Worm (Caenorhabditis elegans) whole organism, late embryonic: Measurements from ENCODE around the gene srh-119.

Experiments used
- C38D4.7 ChIP-seq: fragments of 200-800 bp; sonication (Bioruptor generic); optimal IDR thresholded peaks from 2 replicates; lab custom pipeline; 2018; ENCODE audit warnings: mild to moderate bottlenecking, missing genetic modification characterization, moderate library complexity, missing compliant biosample characterization
- K02D7.2 ChIP-seq: sonication (generic microtip); optimal IDR thresholded peaks from 2 replicates; lab custom pipeline; 2017; ENCODE audit warnings: mild to moderate bottlenecking, missing genetic modification characterization, missing compliant biosample characterization
- K09A11.1 ChIP-seq: sonication (generic microtip); optimal IDR thresholded peaks from 2 replicates; lab custom pipeline; 2017; ENCODE audit warnings: antibody characterized with exemption, mild to moderate bottlenecking, missing genetic modification characterization, missing compliant biosample characterization; ENCODE audit not compliant: insufficient read depth
- ceh-14 ChIP-seq: sonication (generic microtip); optimal IDR thresholded peaks from 2 replicates; lab custom pipeline; 2016; ENCODE audit warnings: missing genotype, missing genetic modification characterization, missing compliant biosample characterization
- ceh-18 ChIP-seq: sonication (generic microtip); optimal IDR thresholded peaks from 2 replicates; lab custom pipeline; 2016; ENCODE audit warnings: missing genetic modification characterization, missing compliant biosample characterization
- ceh-24 ChIP-seq: sonication (generic microtip); optimal IDR thresholded peaks from 2 replicates; lab custom pipeline; 2016; ENCODE audit warnings: mild to moderate bottlenecking, missing genetic modification characterization, missing compliant biosample characterization
- ceh-30 ChIP-seq: fragments of 150-350 bp; optimal IDR thresholded peaks from 2 replicates; lab custom pipeline; 2014; ENCODE audit warnings: missing biosample characterization, missing genetic modification characterization
- ceh-31 ChIP-seq: sonication (generic microtip); optimal IDR thresholded peaks from 2 replicates; lab custom pipeline; 2016; ENCODE audit warnings: missing genetic modification characterization, missing compliant biosample characterization
- ceh-34 ChIP-seq: sonication (generic microtip); optimal IDR thresholded peaks from 2 replicates; lab custom pipeline; 2016; ENCODE audit warnings: mild to moderate bottlenecking, missing genetic modification characterization, missing compliant biosample characterization
- ceh-6 ChIP-seq: fragments of 200-800 bp; sonication (Bioruptor generic); optimal IDR thresholded peaks from 2 replicates; lab custom pipeline; 2018; ENCODE audit warnings: mild to moderate bottlenecking, missing genetic modification characterization, missing compliant biosample characterization
- ceh-9 ChIP-seq: sonication (generic microtip); optimal IDR thresholded peaks from 2 replicates; lab custom pipeline; 2016; ENCODE audit warnings: mild to moderate bottlenecking, missing genetic modification characterization, inconsistent platforms, missing compliant biosample characterization
- che-1 ChIP-seq: sonication (generic microtip); optimal IDR thresholded peaks from 2 replicates; lab custom pipeline; 2016; ENCODE audit warnings: mild to moderate bottlenecking, missing genetic modification characterization, missing compliant biosample characterization
- dmd-4 ChIP-seq: sonication (generic microtip); optimal IDR thresholded peaks from 2 replicates; lab custom pipeline; 2016; ENCODE audit warnings: borderline replicate concordance, missing genetic modification characterization, missing compliant biosample characterization
- elt-2 ChIP-seq: sonication (generic microtip); optimal IDR thresholded peaks from 2 replicates; lab custom pipeline; 2016; ENCODE audit warnings: missing genetic modification reagents, missing genetic modification characterization, missing compliant biosample characterization
- elt-4 ChIP-seq: sonication (generic microtip); optimal IDR thresholded peaks from 2 replicates; lab custom pipeline; 2016; ENCODE audit warnings: missing genetic modification characterization, missing compliant biosample characterization
- fax-1 ChIP-seq: sonication (generic microtip); optimal IDR thresholded peaks from 2 replicates; lab custom pipeline; 2016; ENCODE audit warnings: missing genotype, missing genetic modification characterization, missing compliant biosample characterization
- gmeb-2 ChIP-seq: sonication (generic microtip); optimal IDR thresholded peaks from 2 replicates; lab custom pipeline; 2016; ENCODE audit warnings: missing genetic modification characterization, inconsistent platforms, missing compliant biosample characterization
- hlh-13 ChIP-seq: fragments of 200-800 bp; sonication (Bioruptor generic); optimal IDR thresholded peaks from 2 replicates; lab custom pipeline; 2018; ENCODE audit warnings: mild to moderate bottlenecking, missing genetic modification characterization, missing compliant biosample characterization
- hlh-15 ChIP-seq: sonication (generic microtip); optimal IDR thresholded peaks from 2 replicates; lab custom pipeline; 2016; ENCODE audit warnings: missing genetic modification characterization, missing compliant biosample characterization
- hlh-30 ChIP-seq: sonication (generic microtip); optimal IDR thresholded peaks from 2 replicates; lab custom pipeline; 2017; ENCODE audit warnings: antibody characterized with exemption, missing genetic modification characterization, missing compliant biosample characterization; ENCODE audit not compliant: insufficient read depth
- hlh-6 ChIP-seq: sonication (generic microtip); optimal IDR thresholded peaks from 2 replicates; lab custom pipeline; 2016; ENCODE audit warnings: missing genotype, missing genetic modification characterization, missing compliant biosample characterization
- madf-2 ChIP-seq: sonication (generic microtip); optimal IDR thresholded peaks from 2 replicates; lab custom pipeline; 2017; ENCODE audit warnings: missing genetic modification characterization, missing compliant biosample characterization
- mec-3 ChIP-seq: sonication (generic microtip); optimal IDR thresholded peaks from 2 replicates; lab custom pipeline; 2016; ENCODE audit warnings: borderline replicate concordance, missing genetic modification characterization, missing compliant biosample characterization
- nfya-1 ChIP-seq: sonication (generic microtip); optimal IDR thresholded peaks from 2 replicates; lab custom pipeline; 2017; ENCODE audit warnings: missing genetic modification characterization, mild to moderate bottlenecking, missing compliant biosample characterization, antibody characterized with exemption, moderate library complexity
- odd-2 ChIP-seq: sonication (generic microtip); optimal IDR thresholded peaks from 2 replicates; lab custom pipeline; 2017; ENCODE audit warnings: antibody characterized with exemption, mild to moderate bottlenecking, missing genetic modification characterization, missing compliant biosample characterization
- pat-9 ChIP-seq: fragments of 200-800 bp; sonication (Bioruptor generic); optimal IDR thresholded peaks from 2 replicates; lab custom pipeline; 2018; ENCODE audit warnings: mild to moderate bottlenecking, missing genetic modification characterization, moderate library complexity, missing compliant biosample characterization
- pha-2 ChIP-seq: sonication (generic microtip); optimal IDR thresholded peaks from 2 replicates; lab custom pipeline; 2017; ENCODE audit warnings: mild to moderate bottlenecking, missing genetic modification characterization, missing compliant biosample characterization
- pha-4 ChIP-seq: fragments of 150-350 bp; optimal IDR thresholded peaks from 2 replicates; lab custom pipeline; 2018; ENCODE audit warnings: missing biosample characterization, missing genetic modification reagents, missing genetic modification characterization
- pros-1 ChIP-seq: fragments of 150-350 bp; optimal IDR thresholded peaks from 2 replicates; lab custom pipeline; 2014; ENCODE audit warnings: missing biosample characterization, missing genetic modification reagents, missing genetic modification characterization
- ref-2 ChIP-seq: sonication (generic microtip); optimal IDR thresholded peaks from 2 replicates; lab custom pipeline; 2016; ENCODE audit warnings: missing genetic modification characterization, missing compliant biosample characterization
- rnt-1 ChIP-seq: sonication (generic microtip); optimal IDR thresholded peaks from 2 replicates; lab custom pipeline; 2016; ENCODE audit warnings: missing genetic modification characterization, missing compliant biosample characterization
- sox-4 ChIP-seq: sonication (generic microtip); optimal IDR thresholded peaks from 2 replicates; lab custom pipeline; 2017; ENCODE audit warnings: mild to moderate bottlenecking, missing genetic modification characterization, inconsistent platforms, missing compliant biosample characterization
- syd-9 ChIP-seq: sonication (generic microtip); optimal IDR thresholded peaks from 2 replicates; lab custom pipeline; 2016; ENCODE audit warnings: mild to moderate bottlenecking, missing genetic modification characterization, moderate library complexity, missing compliant biosample characterization
- tbx-2 ChIP-seq: sonication (generic microtip); optimal IDR thresholded peaks from 2 replicates; lab custom pipeline; 2016; ENCODE audit warnings: missing genetic modification characterization, missing compliant biosample characterization
- tbx-7 ChIP-seq: sonication (generic microtip); optimal IDR thresholded peaks from 2 replicates; lab custom pipeline; 2016; ENCODE audit warnings: missing genotype, missing genetic modification characterization, missing compliant biosample characterization
- ttx-3 ChIP-seq: sonication (generic microtip); optimal IDR thresholded peaks from 2 replicates; lab custom pipeline; 2016; ENCODE audit warnings: missing genetic modification reagents, missing genetic modification characterization, missing compliant biosample characterization
- unc-86 ChIP-seq: sonication (generic microtip); optimal IDR thresholded peaks from 2 replicates; lab custom pipeline; 2016; ENCODE audit warnings: missing genetic modification characterization, missing compliant biosample characterization
- ztf-16 ChIP-seq: sonication (generic microtip); optimal IDR thresholded peaks from 2 replicates; lab custom pipeline; 2017; ENCODE audit warnings: missing genetic modification characterization, missing compliant biosample characterization

srh-119 gene

ce11 chrV:16951504-16951903 is 20.7 kb upstream of the srh-119 start, which contains the start of gene clec-238:
Gene clec-238, plus strand, starts transcription at chrV:16951804.
- TF ChIP-seq C38D4.7 (GFP tag; lab: Kevin White, UChicago) (no peak), elt-4 (tag; lab: Kevin White, UChicago) (no peak), ceh-34 (no peak), hlh-6 (tag; lab: Kevin White, UChicago) (no peak), unc-86 (tag; lab: Kevin White, UChicago) (no peak), pros-1 (no peak), tbx-2 (tag; lab: Kevin White, UChicago) (no peak), syd-9 (tag; lab: Kevin White, UChicago) (no peak), elt-2 (tag; lab: Kevin White, UChicago) (no peak), pat-9 (no peak), pha-4 (tag; lab: Kevin White, UChicago) (no peak), ceh-6 (no peak), hlh-13 (no peak), ztf-16 (tag; lab: Kevin White, UChicago) (no peak), K09A11.1 (tag; lab: Kevin White, UChicago) (no peak)

ce11 chrV:16954766-16955165 is 17.5 kb upstream of the srh-119 start, which contains the start of gene srh-206:
Gene srh-206, minus strand, starts transcription at chrV:16954866.
- TF ChIP-seq hlh-30 (tag; lab: Kevin White, UChicago) = no peak
- TF ChIP-seq syd-9 (tag; lab: Kevin White, UChicago) = no peak

ce11 chrV:16956229-16956628 is 16.0 kb upstream of the srh-119 start, which contains the start of gene clec-239:
Gene clec-239, plus strand, starts transcription at chrV:16956529.
- no peak for TF ChIP-seq che-1
- TF ChIP-seq pha-2 (tag; lab: Kevin White, UChicago) = no peak
- TF ChIP-seq odd-2 (tag; lab: Kevin White, UChicago) = no peak
- no peak for TF ChIP-seq hlh-15 (tag; lab: Kevin White, UChicago)
- no peak for TF ChIP-seq K02D7.2 (tag; lab: Kevin White, UChicago)
- TF ChIP-seq pha-4 (tag; lab: Kevin White, UChicago) = no peak
- TF ChIP-seq gmeb-2 (tag; lab: Kevin White, UChicago) = no peak
- no peak for TF ChIP-seq ceh-9
- TF ChIP-seq ceh-14 (tag; lab: Kevin White, UChicago) = no peak
- no peak for TF ChIP-seq ceh-31 (tag; lab: Kevin White, UChicago)
- TF ChIP-seq madf-2 = no peak
- no peak for TF ChIP-seq rnt-1 (tag; lab: Kevin White, UChicago)
- TF ChIP-seq mec-3 (tag; lab: Kevin White, UChicago) = no peak
- no peak for TF ChIP-seq sox-4 (tag; lab: Kevin White, UChicago)
- TF ChIP-seq ceh-34 = no peak
- TF ChIP-seq ref-2 = no peak
- TF ChIP-seq tbx-7 (tag; lab: Kevin White, UChicago) = no peak
- no peak for TF ChIP-seq fax-1 (tag; lab: Kevin White, UChicago)
- no peak for TF ChIP-seq ceh-24 (tag; lab: Kevin White, UChicago)
- TF ChIP-seq, all 69 proteins: peak for 0

- no peak for TF ChIP-seq dmd-4 (tag; lab: Kevin White, UChicago)
- TF ChIP-seq ttx-3 (tag; lab: Kevin White, UChicago) = no peak
- peak; percentile 84 for TF ChIP-seq nfya-1 (tag; lab: Kevin White, UChicago)
- TF ChIP-seq ceh-18 (tag; lab: Kevin White, UChicago) = no peak
- TF ChIP-seq ceh-30 (tag; lab: Kevin White, UChicago) = no peak
- TF ChIP-seq, all 69 proteins: peak for 1
Observed at ce11 chrV:16958975-16959374, 13.3 kb upstream of the srh-119 start.
